Worm (Caenorhabditis elegans) whole organism, L4 larva: ENCODE data around the gene T25B6.4.

ENCODE experiments used
- ceh-82 ChIP-seq: sonication (generic microtip); optimal IDR thresholded peaks from 2 replicates; lab custom pipeline; 2017; ENCODE audit warnings: missing biosample characterization, missing genetic modification characterization
- dmd-6 ChIP-seq: fragments of 200-800 bp; sonication (Bioruptor generic); IDR thresholded peaks from 2 replicates; pipeline ENCODE4 v1.3.6; 2022; ENCODE audit warnings: missing genetic modification reagents, missing genetic modification characterization, missing compliant biosample characterization

- TF ChIP-seq dmd-6 (GFP tag; lab: Robert Waterston, UW): no peak
- TF ChIP-seq ceh-82 (tag; lab: Kevin White, UChicago): no peak
These were observed 19.6 kb downstream of the T25B6.4 start for ce11 chrX:9035142-9035541.
